Worm (Caenorhabditis elegans): ENCODE results near the gene uaf-1.

- TF ChIP-seq ama-1 (optimal IDR thresholded peaks at IDR 0.05) (no peak), lsy-2 (tag; optimal IDR thresholded peaks at IDR 0.05) (no peak), nhr-28 (tag; optimal IDR thresholded peaks at IDR 0.05) (no peak), nhr-10 (tag; optimal IDR thresholded peaks at IDR 0.05) (no peak), nhr-77 (tag; optimal IDR thresholded peaks at IDR 0.05) (no peak), ceh-82 (tag; optimal IDR thresholded peaks at IDR 0.05) (no peak), zfp-3 (GFP tag; conservative IDR thresholded peaks at IDR 0.05) (no peak), Y48G9A.11 (GFP tag; IDR thresholded peaks at IDR 0.05) (no peak), hlh-30 (tag; optimal IDR thresholded peaks at IDR 0.05; ENCODE audit: insufficient read depth) (no peak), php-3 (GFP tag; IDR thresholded peaks at IDR 0.05) (no peak), T26A8.4 (GFP tag; IDR thresholded peaks at IDR 0.05) (no peak)
These were observed 50.1 kb downstream of the uaf-1 start, which contains the start of gene clc-25 for ce11 chrIII:1026261-1026660.

Measured in whole organism, L4 larva.